Worm (Caenorhabditis elegans) whole organism, L4/young adult: ENCODE results near the gene C35D10.1.

ENCODE experiments used
- W03F9.2 ChIP-seq: fragments of 150-350 bp; optimal IDR thresholded peaks from 2 replicates; lab custom pipeline; 2014; ENCODE audit warnings: missing biosample characterization, missing genetic modification characterization
- dao-5 ChIP-seq: sonication (generic microtip); optimal IDR thresholded peaks from 2 replicates; lab custom pipeline; 2016; ENCODE audit warnings: missing genotype, missing genetic modification characterization, moderate library complexity, missing compliant biosample characterization
- him-1 ChIP-seq: sonication (generic microtip); optimal IDR thresholded peaks from 2 replicates; lab custom pipeline; 2016; ENCODE audit warnings: missing genotype, missing genetic modification reagents, missing genetic modification characterization, missing compliant biosample characterization

- TF ChIP-seq him-1 (tag; lab: Kevin White, UChicago), result no peak
- no peak for TF ChIP-seq dao-5
- TF ChIP-seq W03F9.2, result no peak
These were observed 15.8 kb downstream of the C35D10.1 start for ce11 chrIII:4895313-4895712.
